Worm (Caenorhabditis elegans): ENCODE measurements around the gene C31G12.1.

DNA sequence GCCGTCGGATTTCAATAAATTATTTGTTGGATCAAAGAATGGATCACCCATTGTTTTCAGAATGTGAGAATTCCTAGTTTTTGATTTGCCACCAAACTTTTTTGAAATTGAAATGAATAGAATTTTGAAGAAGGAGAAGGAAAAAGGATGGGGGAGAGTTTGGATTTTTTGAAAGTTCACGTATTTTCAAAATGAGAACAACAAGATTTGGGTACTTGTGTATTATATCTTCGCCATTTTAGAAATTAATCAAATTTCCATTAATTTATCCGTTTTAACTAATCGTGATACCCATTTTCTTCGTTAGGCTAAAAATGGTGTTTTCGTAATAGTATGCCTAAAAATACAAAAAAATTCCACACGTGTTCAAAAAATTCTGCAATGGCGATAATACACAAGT lies 8.2 kb upstream of the C31G12.1 start, which contains the start of gene C14A6.8:
- TF ChIP-seq sptf-1 (tag; optimal IDR thresholded peaks at IDR 0.05) (no peak), F16B12.6 (tag; optimal IDR thresholded peaks at IDR 0.05) (no peak), lsy-2 (tag; optimal IDR thresholded peaks at IDR 0.05) (no peak)
